Fruit fly (Drosophila melanogaster): ENCODE data around the gene Argk2.

Argk2 gene

DNA sequence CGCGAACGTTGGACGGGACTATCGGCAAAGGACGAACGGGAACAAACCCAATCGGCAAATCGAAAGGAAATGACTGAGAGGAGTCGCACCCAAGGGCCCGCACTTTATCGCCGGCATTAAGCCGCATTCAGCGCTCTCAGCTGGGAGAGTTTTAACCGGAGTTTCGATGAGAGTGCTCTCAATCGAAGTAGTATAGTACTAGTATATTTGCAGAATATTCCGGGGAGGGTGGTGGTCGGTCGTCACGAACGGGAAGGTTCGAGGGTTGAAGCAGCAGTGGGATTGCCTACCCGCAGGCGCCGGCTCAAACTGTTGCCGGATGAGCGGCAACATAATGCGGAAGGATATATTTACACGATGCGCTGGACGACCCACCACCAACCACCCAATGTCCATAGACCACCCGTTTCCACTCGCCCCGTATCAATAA is 4.6 kb downstream of the Argk2 start (continued):
- no peak for TF ChIP-seq lilli (GFP tag; optimal IDR thresholded peaks at IDR 0.05)
- no peak for TF ChIP-seq HLH4C (GFP tag; IDR thresholded peaks at IDR 0.05; ENCODE audit: partially characterized antibody)
- TF ChIP-seq Ada2b (GFP tag; IDR thresholded peaks at IDR 0.05), result no peak
- no peak for TF ChIP-seq ase (GFP tag; IDR thresholded peaks at IDR 0.05)
- no peak for TF ChIP-seq CG12104 (GFP tag; optimal IDR thresholded peaks at IDR 0.05)
- no peak for TF ChIP-seq Sin3A (optimal IDR thresholded peaks at IDR 0.05)
- no peak for TF ChIP-seq kah (GFP tag; optimal IDR thresholded peaks at IDR 0.05)
- no peak for TF ChIP-seq Ssrp (tag; optimal IDR thresholded peaks at IDR 0.05)
- TF ChIP-seq Mrtf (GFP tag; IDR thresholded peaks at IDR 0.05), result no peak
- TF ChIP-seq pros (GFP tag; optimal IDR thresholded peaks at IDR 0.05), result peak; percentile 76
- TF ChIP-seq NK7.1 (GFP tag; optimal IDR thresholded peaks at IDR 0.05), result no peak
- no peak for TF ChIP-seq ap (GFP tag; IDR thresholded peaks at IDR 0.05)
- no peak for TF ChIP-seq Antp (GFP tag; optimal IDR thresholded peaks at IDR 0.05)
- no peak for TF ChIP-seq her (GFP tag; optimal IDR thresholded peaks at IDR 0.05)
- no peak for TF ChIP-seq chif (GFP tag; optimal IDR thresholded peaks at IDR 0.05)
- TF ChIP-seq Dip3 (GFP tag; optimal IDR thresholded peaks at IDR 0.05), result no peak
- TF ChIP-seq Fer2 (tag; optimal IDR thresholded peaks at IDR 0.05), result no peak
- TF ChIP-seq CG3838 (GFP tag; optimal IDR thresholded peaks at IDR 0.05), result no peak
- peak; percentile 23 for TF ChIP-seq Hmr (GFP tag; optimal IDR thresholded peaks at IDR 0.05)

DNA sequence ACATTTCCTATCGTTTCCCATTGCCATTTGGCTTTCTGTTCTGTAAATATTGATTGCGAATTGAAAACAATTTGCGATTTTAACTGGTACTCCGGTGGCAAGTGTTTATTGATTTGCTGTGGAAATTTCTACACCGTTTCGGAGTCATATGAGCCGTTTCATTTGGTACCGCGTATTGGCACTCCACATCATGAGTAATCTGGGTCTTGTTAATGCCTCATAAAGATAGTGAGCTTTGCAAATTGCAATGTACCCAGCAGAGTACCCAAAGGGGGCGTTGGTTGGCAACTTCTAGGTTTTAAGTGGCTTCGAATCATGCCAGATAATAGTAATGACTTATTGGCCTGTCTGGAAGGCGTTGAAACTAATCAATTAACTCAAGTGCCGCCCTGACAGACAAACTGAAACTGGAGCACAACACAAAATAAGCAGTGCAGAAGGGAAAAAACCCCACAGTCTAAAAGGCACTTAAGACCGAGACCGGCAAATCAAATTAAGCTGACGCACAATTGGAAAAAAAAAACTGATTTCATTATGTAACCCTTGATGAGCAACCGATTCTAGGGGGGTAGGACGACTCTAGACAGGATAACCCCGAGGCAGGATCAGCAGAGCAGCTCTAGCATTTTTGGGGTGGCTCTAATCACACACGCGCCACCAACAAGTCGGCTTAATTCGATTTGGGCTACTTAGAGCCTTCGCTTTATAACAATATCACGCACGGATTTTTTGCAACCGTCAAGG is 5.7 kb downstream of the Argk2 start:
- TF ChIP-seq Pdp1 (GFP tag; optimal IDR thresholded peaks at IDR 0.05), result peak in 1 of 2 experiments; percentile 74
- TF ChIP-seq CG3847 (GFP tag; IDR thresholded peaks at IDR 0.05), result no peak
- TF ChIP-seq pros (GFP tag; optimal IDR thresholded peaks at IDR 0.05), result peak; percentile 59
- TF ChIP-seq Ets65A (GFP tag), result peak; percentile 69
- TF ChIP-seq hth (optimal IDR thresholded peaks at IDR 0.05), result no peak
- TF ChIP-seq CG3726 (GFP tag; IDR thresholded peaks at IDR 0.05), result 0 out of 3 replicates have a peak, but pooled peaks have one; percentile 15
- TF ChIP-seq sqz (GFP tag; optimal IDR thresholded peaks at IDR 0.05), result peak; percentile 43
- TF ChIP-seq lab (GFP tag; optimal IDR thresholded peaks at IDR 0.05), result peak; percentile 23
- peak; percentile 17 for TF ChIP-seq gsb-n (tag; optimal IDR thresholded peaks at IDR 0.05)
- no peak for TF ChIP-seq CG4282 (GFP tag; optimal IDR thresholded peaks at IDR 0.05)

DNA sequence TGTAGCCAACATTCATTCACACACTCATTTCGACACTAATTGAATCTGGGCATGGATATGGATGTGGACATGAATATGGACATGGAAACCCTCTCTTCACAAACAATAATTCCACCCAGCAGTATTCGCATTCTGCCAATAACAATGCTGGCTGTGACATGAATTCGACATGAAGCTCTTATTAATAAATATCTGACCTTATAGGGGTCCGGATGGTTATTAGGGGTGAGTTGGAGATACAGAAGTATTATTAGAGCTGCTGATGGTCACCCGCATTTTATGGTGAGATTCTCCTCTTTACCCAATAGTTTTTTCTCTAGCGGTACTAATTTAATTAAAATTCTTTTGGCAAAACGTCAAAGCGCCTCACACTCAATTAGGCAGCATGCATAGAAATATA is 7.0 kb downstream of the Argk2 start:
- TF ChIP-seq Hsf (GFP tag; optimal IDR thresholded peaks at IDR 0.05) (no peak), repo (GFP tag; optimal IDR thresholded peaks at IDR 0.05) (no peak), CG9817 (tag; optimal IDR thresholded peaks at IDR 0.05) (no peak), CG14667 (GFP tag; IDR thresholded peaks at IDR 0.05) (no peak), pros (GFP tag; optimal IDR thresholded peaks at IDR 0.05) (peak; percentile 56), gsb-n (tag; optimal IDR thresholded peaks at IDR 0.05) (peak; percentile 41), CG42726 (GFP tag; IDR thresholded peaks at IDR 0.05; ENCODE audit: partially characterized antibody) (no peak), gcm (GFP tag; optimal IDR thresholded peaks at IDR 0.05) (peak; percentile 97)

DNA sequence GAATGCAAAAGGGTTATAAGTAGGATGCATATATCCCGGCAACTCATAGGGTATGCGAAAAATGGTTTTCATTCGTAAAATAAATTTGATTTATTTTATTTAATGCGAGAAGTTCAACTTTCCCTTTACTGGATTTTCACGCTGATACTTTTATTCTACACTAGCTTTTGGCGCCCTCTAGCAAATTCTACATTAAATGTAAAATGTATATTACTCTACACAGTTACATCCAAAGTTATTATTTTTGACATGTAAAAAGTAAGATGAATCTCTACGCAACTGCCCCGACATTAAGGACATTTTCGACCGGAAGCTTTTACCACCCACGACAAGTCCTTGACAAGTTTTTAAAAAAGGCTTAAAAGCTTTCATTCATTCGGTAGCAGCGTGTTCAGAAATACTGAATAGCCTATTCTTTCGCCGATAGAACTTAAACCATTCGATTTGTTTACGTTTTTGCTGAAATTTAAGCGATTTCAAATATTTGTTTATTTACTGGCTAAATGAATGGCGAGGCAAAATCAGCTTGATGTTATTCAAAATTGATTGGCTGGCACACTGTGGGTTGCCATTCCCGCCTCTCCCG is 7.7 kb downstream of the Argk2 start:
- TF ChIP-seq Med (GFP tag) (peak; percentile 59), tgo (GFP tag; IDR thresholded peaks at IDR 0.05) (no peak), Xrp1 (GFP tag; IDR thresholded peaks at IDR 0.05) (no peak), CG43689 (GFP tag; IDR thresholded peaks at IDR 0.05) (no peak), CG7963 (GFP tag; IDR thresholded peaks at IDR 0.05; ENCODE audit: partially characterized antibody) (peak; percentile 31; the same call in 1 of the 3 replicates), CTCF (GFP tag; optimal IDR thresholded peaks at IDR 0.05) (peak; percentile 93), Scr (GFP tag; IDR thresholded peaks at IDR 0.05; ENCODE audit: partially characterized antibody) (peak; percentile 22), CG42726 (GFP tag; IDR thresholded peaks at IDR 0.05; ENCODE audit: partially characterized antibody) (peak; percentile 65), Bgb (GFP tag; IDR thresholded peaks at IDR 0.05; ENCODE audit: partially characterized antibody) (peak; percentile 73), Opbp (GFP tag; IDR thresholded peaks at IDR 0.05; ENCODE audit: partially characterized antibody) (0 out of 3 replicates have a peak, but pooled peaks have one; percentile 41), sens (GFP tag) (peak; percentile 56), sd (tag; optimal IDR thresholded peaks at IDR 0.05) (peak; percentile 37), BtbVII (GFP tag; optimal IDR thresholded peaks at IDR 0.05) (no peak), CG32772 (GFP tag; IDR thresholded peaks at IDR 0.05) (no peak)
